Worm (Caenorhabditis elegans): ENCODE measurements around the gene rab-21.

The rab-21 gene

DNA sequence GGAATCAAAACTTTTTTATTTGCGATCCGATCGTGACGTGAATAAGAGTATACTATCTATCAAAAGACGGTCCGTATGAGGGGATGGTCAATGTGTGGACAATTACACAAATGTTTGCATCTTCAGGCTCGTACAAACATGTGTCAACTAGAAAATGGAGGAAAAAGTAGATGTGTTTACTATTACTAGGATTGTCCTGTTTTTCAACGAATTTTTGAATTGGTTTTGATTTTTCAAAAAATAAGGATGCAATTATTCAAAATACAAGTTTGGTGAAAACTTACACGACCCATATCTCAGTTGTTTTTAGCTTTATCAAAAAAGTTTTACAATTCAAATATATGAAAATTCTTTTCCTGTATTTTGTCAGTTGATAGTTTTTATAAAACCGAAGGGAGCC, 40.5 kb upstream of the rab-21 start, which contains the start of gene K08F8.7:
Gene K08F8.7, minus strand, starts transcription at position 101 of the 400 bp plus-strand sequence.
- no peak for TF ChIP-seq skn-1 (tag; optimal IDR thresholded peaks at IDR 0.05)
- no peak for TF ChIP-seq jun-1 (tag; optimal IDR thresholded peaks at IDR 0.05)
- no peak for TF ChIP-seq mef-2 (tag; optimal IDR thresholded peaks at IDR 0.05)
- TF ChIP-seq tbx-2 (tag; optimal IDR thresholded peaks at IDR 0.05) = no peak
- no peak for TF ChIP-seq ceh-88 (GFP tag; IDR thresholded peaks at IDR 0.05)
- no peak for TF ChIP-seq C16A3.4 (tag; optimal IDR thresholded peaks at IDR 0.05)
- no peak for TF ChIP-seq nhr-90 (tag; optimal IDR thresholded peaks at IDR 0.05; ENCODE audit: poor library complexity)
- no peak for TF ChIP-seq snu-23 (GFP tag; optimal IDR thresholded peaks at IDR 0.05)

DNA sequence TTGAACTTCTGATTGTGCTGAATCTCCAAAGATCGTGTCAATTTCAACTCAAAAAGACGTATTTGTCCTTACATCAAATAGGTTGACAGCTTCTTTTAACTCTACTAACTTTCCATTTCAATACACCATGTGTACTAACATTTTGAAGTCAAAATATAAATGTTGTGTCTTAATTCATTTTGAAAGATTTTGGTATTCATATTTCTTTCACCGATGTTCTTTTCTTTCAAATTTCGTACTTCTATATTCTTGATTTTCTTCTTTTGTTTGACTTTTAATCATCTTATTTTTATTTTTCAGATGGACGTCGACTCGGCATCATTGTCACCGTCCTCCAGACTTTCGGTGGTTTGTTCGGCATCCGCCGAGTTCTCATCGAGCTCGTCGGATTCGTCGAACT, 36.9 kb upstream of the rab-21 start, which contains the start of gene atf-2:
Gene atf-2, plus strand, starts transcription at position 301 of the 400 bp plus-strand sequence.
- no peak for TF ChIP-seq lsy-2 (tag; optimal IDR thresholded peaks at IDR 0.05)

DNA sequence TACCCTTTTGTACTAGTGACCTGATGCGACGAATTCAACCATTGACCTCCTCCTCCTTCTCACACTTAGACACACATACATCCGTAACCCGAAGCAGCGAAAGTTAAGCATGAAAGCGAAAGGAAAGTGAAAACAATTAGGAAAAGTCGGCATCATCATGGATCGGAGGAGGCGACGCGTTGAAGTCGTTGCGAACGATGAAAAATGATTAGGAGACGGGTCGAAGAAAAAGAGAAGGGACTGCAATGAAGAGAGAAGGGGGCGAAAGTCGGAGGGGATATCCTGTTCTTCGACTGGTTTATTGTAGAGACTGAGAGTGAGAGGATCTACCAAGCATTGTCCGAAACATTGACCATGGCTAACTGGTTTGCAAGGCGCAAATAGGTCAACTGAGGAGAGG, 36.2 kb upstream of the rab-21 start:
- TF ChIP-seq efl-1 (optimal IDR thresholded peaks at IDR 0.05) (no peak), efl-1 (GFP tag; optimal IDR thresholded peaks at IDR 0.05 in 1 of 2) (peak in 1 of 2 experiments; percentile 72), ztf-4 (tag; optimal IDR thresholded peaks at IDR 0.05) (no peak), lin-39 (tag; optimal IDR thresholded peaks at IDR 0.05) (no peak), C34B4.2 (tag; optimal IDR thresholded peaks at IDR 0.05) (no peak), jun-1 (tag; optimal IDR thresholded peaks at IDR 0.05) (peak; percentile 53), blmp-1 (tag; optimal IDR thresholded peaks at IDR 0.05) (peak; percentile 100)

DNA sequence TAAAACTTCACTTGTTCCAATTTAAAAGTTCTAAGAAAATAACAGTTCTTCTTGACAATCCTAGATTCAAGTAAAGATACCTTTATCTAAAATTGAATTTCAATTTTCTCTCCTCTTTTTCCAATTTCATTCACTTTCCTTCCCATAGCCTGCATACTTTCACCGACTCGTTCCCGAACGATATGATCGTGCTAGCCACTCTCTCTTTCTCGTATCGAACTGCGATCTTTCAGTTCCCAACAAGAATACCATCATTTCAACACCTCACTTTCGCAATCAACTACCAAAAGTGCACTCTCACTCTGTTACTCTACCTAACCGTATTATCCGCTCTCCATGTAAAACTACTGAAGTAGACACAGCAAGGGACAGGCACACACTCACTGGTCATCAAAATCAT, 35.2 kb upstream of the rab-21 start:
- TF ChIP-seq skn-1 (tag; optimal IDR thresholded peaks at IDR 0.05) (peak; percentile 60), snu-23 (GFP tag; optimal IDR thresholded peaks at IDR 0.05) (peak; percentile 1), lin-14 (GFP tag; optimal IDR thresholded peaks at IDR 0.05) (peak; percentile 28), blmp-1 (tag; optimal IDR thresholded peaks at IDR 0.05) (peak; percentile 95), nhr-77 (tag; optimal IDR thresholded peaks at IDR 0.05) (no peak), lin-13 (GFP tag; optimal IDR thresholded peaks at IDR 0.05) (no peak)

DNA sequence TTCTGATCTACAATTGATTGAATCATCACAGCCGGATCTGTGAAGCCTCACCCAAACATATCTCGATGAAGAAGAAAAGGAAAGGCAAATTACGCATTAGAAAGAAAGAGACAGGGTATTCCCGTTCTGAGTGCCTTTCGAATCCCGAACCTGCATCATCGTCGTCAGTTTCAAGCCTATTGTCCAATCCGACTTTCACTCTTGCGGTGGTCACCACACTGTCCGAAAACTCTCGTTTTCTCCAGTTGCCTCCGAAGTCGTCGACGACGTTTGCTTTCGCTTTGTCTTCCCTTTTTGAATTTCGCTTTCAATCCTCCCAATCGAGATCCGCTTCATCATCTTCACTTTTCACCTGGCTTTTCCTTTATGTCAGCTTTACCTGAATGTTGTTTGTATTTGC, 34.3 kb upstream of the rab-21 start:
- TF ChIP-seq lin-39 (tag; optimal IDR thresholded peaks at IDR 0.05) (no peak), blmp-1 (tag; optimal IDR thresholded peaks at IDR 0.05) (peak; percentile 100)

DNA sequence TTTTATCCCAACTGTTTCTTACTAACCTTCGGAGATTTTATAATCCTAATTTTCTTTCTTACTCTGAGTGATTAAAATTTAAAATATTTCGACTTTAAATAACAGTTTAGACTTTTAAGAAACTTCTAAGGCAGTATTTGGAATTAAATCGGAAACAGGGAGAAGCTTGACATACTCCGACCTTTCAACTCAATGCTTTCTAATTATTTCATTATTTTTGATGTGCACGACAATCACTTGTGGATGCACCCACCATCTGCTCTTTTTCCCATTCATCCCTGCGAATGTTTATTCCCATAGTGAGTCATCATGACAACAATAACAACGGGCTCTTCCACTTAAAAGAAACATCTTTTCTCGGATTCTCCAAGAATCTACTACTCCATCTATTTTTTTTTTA, 33.8 kb upstream of the rab-21 start:
- TF ChIP-seq efl-1 (optimal IDR thresholded peaks at IDR 0.05) (no peak), efl-1 (GFP tag; optimal IDR thresholded peaks at IDR 0.05 in 1 of 2) (peak in 1 of 2 experiments; percentile 64), elt-2 (tag; optimal IDR thresholded peaks at IDR 0.05) (no peak)

DNA sequence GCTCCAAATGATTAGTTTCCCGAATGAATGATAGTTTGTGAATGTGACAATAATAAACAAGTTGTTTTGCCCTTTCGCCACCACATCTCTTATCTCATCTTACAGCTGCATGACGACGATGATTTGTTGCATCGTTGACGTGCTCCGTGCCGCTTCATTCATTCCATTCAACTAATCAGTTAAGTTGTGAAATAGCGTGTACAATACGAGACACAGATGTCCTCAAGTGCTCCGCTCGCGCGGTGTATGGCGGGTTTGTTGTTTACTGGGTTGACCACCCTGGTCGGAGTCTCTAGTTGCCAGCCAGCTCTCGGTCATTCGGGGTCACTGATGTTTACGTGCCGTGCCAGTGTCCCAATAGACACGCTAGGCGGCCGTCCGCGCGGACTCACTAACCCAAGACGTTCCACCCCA, 33.1 kb upstream of the rab-21 start:
- TF ChIP-seq nhr-84 (tag; optimal IDR thresholded peaks at IDR 0.05) (no peak), nhr-28 (tag; optimal IDR thresholded peaks at IDR 0.05) (no peak)

DNA sequence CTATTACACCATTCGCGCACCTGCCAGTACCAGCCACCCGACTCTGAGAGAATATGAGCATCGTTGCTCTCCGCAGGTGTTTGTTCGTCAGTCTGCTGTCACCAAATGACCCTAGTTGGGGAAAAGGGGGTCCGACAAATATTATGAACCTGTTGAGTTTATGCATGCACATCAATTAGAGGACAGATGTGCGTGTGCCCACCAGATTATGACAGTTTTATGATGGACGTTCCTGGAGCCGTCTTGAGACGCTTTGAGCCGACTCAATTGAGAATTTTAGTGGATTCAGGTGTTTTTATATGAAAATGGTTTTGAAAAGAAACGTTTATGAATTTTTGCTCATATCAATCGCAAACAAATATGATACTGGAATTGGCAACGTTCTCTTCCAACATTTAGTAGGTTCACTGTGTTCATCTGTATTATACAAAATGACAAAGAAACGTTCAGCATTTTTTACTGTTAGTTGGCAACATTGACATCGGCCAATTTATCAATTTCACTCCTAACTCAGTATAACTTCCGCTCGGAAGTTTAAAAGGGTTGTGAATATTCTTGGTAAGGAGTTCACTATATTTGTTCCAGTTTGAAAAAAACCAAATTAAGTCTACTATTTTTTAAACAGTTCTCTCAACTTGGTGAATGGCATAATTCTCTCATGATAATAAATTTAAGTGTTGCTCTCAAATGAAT, 32.6 kb upstream of the rab-21 start:
- no peak for TF ChIP-seq ceh-63 (GFP tag; optimal IDR thresholded peaks at IDR 0.05)
- peak in 3 of 6 experiments; percentile 19 to 74 (median 38) for TF ChIP-seq elt-3 (tag; optimal IDR thresholded peaks at IDR 0.05)
- TF ChIP-seq egl-27 (tag; optimal IDR thresholded peaks at IDR 0.05) = no peak
- TF ChIP-seq fkh-10 (GFP tag; optimal IDR thresholded peaks at IDR 0.05) = no peak
- TF ChIP-seq nhr-28 (tag; optimal IDR thresholded peaks at IDR 0.05) = no peak
- TF ChIP-seq efl-3 (GFP tag; optimal IDR thresholded peaks at IDR 0.05) = no peak
- peak; percentile 42 for TF ChIP-seq pax-3 (tag; optimal IDR thresholded peaks at IDR 0.05)
- peak; percentile 73 for TF ChIP-seq nhr-47 (tag; optimal IDR thresholded peaks at IDR 0.05)
- TF ChIP-seq egl-13 (tag; optimal IDR thresholded peaks at IDR 0.05) = no peak
- TF ChIP-seq unc-130 (tag; optimal IDR thresholded peaks at IDR 0.05) = no peak
- TF ChIP-seq lir-3 (tag; optimal IDR thresholded peaks at IDR 0.05; ENCODE audit: poor library complexity) = peak; percentile 60
- TF ChIP-seq blmp-1 (tag; optimal IDR thresholded peaks at IDR 0.05) = no peak
- no peak for TF ChIP-seq ces-1 (GFP tag; optimal IDR thresholded peaks at IDR 0.05)
- TF ChIP-seq irx-1 (tag; optimal IDR thresholded peaks at IDR 0.05) = no peak
- TF ChIP-seq mep-1 (tag; optimal IDR thresholded peaks at IDR 0.05) = no peak
- no peak for TF ChIP-seq unc-30 (tag; optimal IDR thresholded peaks at IDR 0.05)
- peak in 1 of 2 experiments; percentile 65 for TF ChIP-seq lin-35 (GFP tag; optimal IDR thresholded peaks at IDR 0.05)
- TF ChIP-seq efl-1 (optimal IDR thresholded peaks at IDR 0.05) = peak in 1 of 2 experiments; percentile 33
- peak in 1 of 2 experiments; percentile 84 for TF ChIP-seq efl-1 (GFP tag; optimal IDR thresholded peaks at IDR 0.05 in 1 of 2)
- TF ChIP-seq nhr-237 (tag; optimal IDR thresholded peaks at IDR 0.05) = no peak

All from whole organism, L1 larva.